Worm (Caenorhabditis elegans): ENCODE data around the gene samt-1.

DNA sequence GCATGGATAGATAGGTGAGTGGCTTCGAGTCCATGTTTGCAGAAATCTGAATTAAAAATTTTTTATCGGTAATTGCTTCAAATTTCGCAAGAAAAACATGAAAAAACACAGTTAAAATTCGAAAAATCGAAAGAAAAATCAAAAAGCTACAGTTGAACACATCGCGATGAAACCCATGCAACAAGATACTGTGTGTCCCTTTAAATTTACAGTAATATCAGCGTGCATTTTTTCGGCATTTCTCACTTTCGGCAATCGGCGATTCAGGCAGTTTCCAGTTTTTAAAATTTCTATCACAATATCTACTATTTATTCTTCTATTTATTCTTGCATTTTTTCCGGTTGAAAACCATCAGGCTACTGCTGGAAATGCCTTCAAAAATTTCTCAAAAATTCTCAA, 9.0 kb upstream of the samt-1 start, which contains the start of gene fbxc-45:
- no peak for TF ChIP-seq dao-5 (tag; optimal IDR thresholded peaks at IDR 0.05)
- TF ChIP-seq W03F9.2 (tag; optimal IDR thresholded peaks at IDR 0.05) = no peak

All from whole organism, L4/young adult.